Worm (Caenorhabditis elegans) whole organism, midembryonic: ENCODE results near the gene fbxb-19.

ENCODE experiments used
- cog-1 ChIP-seq: sonication (generic microtip); optimal IDR thresholded peaks from 2 replicates; lab custom pipeline; 2016; ENCODE audit warnings: missing genetic modification characterization, missing compliant biosample characterization
- flt-1 ChIP-seq: fragments of 200-800 bp; sonication (Bioruptor generic); IDR thresholded peaks from 2 replicates; pipeline ENCODE4 v1.3.6; 2022; ENCODE audit warnings: missing genetic modification characterization, missing compliant biosample characterization
- med-1 ChIP-seq: sonication (generic microtip); optimal IDR thresholded peaks from 2 replicates; lab custom pipeline; 2017; ENCODE audit warnings: missing genetic modification characterization, mild to moderate bottlenecking, missing compliant biosample characterization, antibody characterized with exemption, missing genetic modification reagents; ENCODE audit not compliant: insufficient read depth
- ref-1 ChIP-seq: fragments of 200-800 bp; sonication (Bioruptor generic); conservative IDR thresholded peaks from 2 replicates; pipeline ENCODE4 v1.3.6; 2022; ENCODE audit warnings: missing genetic modification reagents, missing genetic modification characterization, missing compliant biosample characterization

- TF ChIP-seq med-1 (GFP tag; lab: Kevin White, UChicago) (no peak), cog-1 (tag; lab: Kevin White, UChicago) (no peak), ref-1 (GFP tag; lab: Robert Waterston, UW) (no peak), flt-1 (GFP tag; lab: Robert Waterston, UW) (no peak)
Observed at ce11 chrII:1683742-1684141, 5.2 kb downstream of the fbxb-19 start, which contains the start of gene fbxb-25.
